Worm (Caenorhabditis elegans) whole organism, L3 larva: ENCODE data around the gene mct-4.

ENCODE experiments used
- aly-2 ChIP-seq: fragments of 150-350 bp; optimal IDR thresholded peaks from 2 replicates; lab custom pipeline; 2014; ENCODE audit warnings: missing biosample characterization, missing genetic modification characterization
- ceh-82 ChIP-seq: fragments of 150-350 bp; optimal IDR thresholded peaks from 2 replicates; lab custom pipeline; 2014; ENCODE audit warnings: missing biosample characterization, missing genetic modification characterization
- egl-27 ChIP-seq: sonication (generic microtip); optimal IDR thresholded peaks from 4 replicates; lab custom pipeline; 2017; ENCODE audit warnings: missing biosample characterization, missing genetic modification reagents, missing genetic modification characterization
- elt-3 ChIP-seq, 3 experiments: fragments of 150-350 bp in 1 of 3; sonication (generic microtip) in 2 of 3; optimal IDR thresholded peaks; 2 replicates in 2 of 3; 4 replicates in 1 of 3; lab custom pipeline; 2014 to 2017; ENCODE audit warnings: missing biosample characterization in 3 of 3, missing genetic modification characterization in 3 of 3
- lin-39 ChIP-seq: fragments of 150-350 bp; optimal IDR thresholded peaks from 2 replicates; lab custom pipeline; 2018; ENCODE audit warnings: missing biosample characterization, missing genetic modification reagents, missing genetic modification characterization
- mdl-1 ChIP-seq: fragments of 150-350 bp; optimal IDR thresholded peaks from 2 replicates; lab custom pipeline; 2014; ENCODE audit warnings: missing biosample characterization, missing genetic modification characterization
- nfya-1 ChIP-seq: sonication (generic microtip); optimal IDR thresholded peaks from 2 replicates; lab custom pipeline; 2017; ENCODE audit warnings: missing genetic modification characterization, mild to moderate bottlenecking, missing compliant biosample characterization, antibody characterized with exemption, moderate library complexity; ENCODE audit not compliant: insufficient read depth
- nhr-76 ChIP-seq: fragments of 150-350 bp; sonication (generic microtip); optimal IDR thresholded peaks from 5 replicates; lab custom pipeline; 2014; ENCODE audit warnings: missing biosample characterization, missing genetic modification characterization
- nhr-77 ChIP-seq: fragments of 150-350 bp; optimal IDR thresholded peaks from 2 replicates; lab custom pipeline; 2014; ENCODE audit warnings: missing biosample characterization, missing genetic modification characterization
- sea-2 ChIP-seq: fragments of 150-350 bp; sonication (generic microtip); optimal IDR thresholded peaks from 4 replicates; lab custom pipeline; 2014; ENCODE audit warnings: missing biosample characterization, missing genetic modification reagents, missing genetic modification characterization

ce11 chrX:4929657-4930056 is at the start of gene mct-4:
- TF ChIP-seq elt-3 (tag; optimal IDR thresholded peaks at IDR 0.05; lab: Kevin White, UChicago) (no peak), ceh-82 (tag; lab: Kevin White, UChicago) (no peak), lin-39 (tag; lab: Kevin White, UChicago) (no peak), nhr-76 (tag; lab: Kevin White, UChicago) (no peak), aly-2 (tag; lab: Kevin White, UChicago) (no peak), egl-27 (tag; lab: Kevin White, UChicago) (no peak), nhr-77 (tag; lab: Kevin White, UChicago) (no peak), nfya-1 (tag; lab: Kevin White, UChicago) (no peak), mdl-1 (tag; lab: Kevin White, UChicago) (no peak), sea-2 (GFP tag; lab: Kevin White, UChicago) (no peak)
